Worm (Caenorhabditis elegans): ENCODE measurements around the gene pcp-2.

The pcp-2 gene

ce11 chrIV:9114078-9114477 lies 50.8 kb downstream of the pcp-2 start:
- TF ChIP-seq hmg-4 (GFP tag; optimal IDR thresholded peaks at IDR 0.05) (no peak), tbx-11 (GFP tag; IDR thresholded peaks at IDR 0.05) (no peak), tra-4 (tag; optimal IDR thresholded peaks at IDR 0.05) (no peak), hmbx-1 (tag; optimal IDR thresholded peaks at IDR 0.05) (no peak), aly-1 (tag; optimal IDR thresholded peaks at IDR 0.05) (no peak), tbx-37 (GFP tag; conservative IDR thresholded peaks at IDR 0.05) (no peak), pes-1 (GFP tag; IDR thresholded peaks at IDR 0.05) (no peak), B0310.2 (tag; optimal IDR thresholded peaks at IDR 0.05) (no peak), hnd-1 (tag; optimal IDR thresholded peaks at IDR 0.05) (no peak), ceh-13 (GFP tag; optimal IDR thresholded peaks at IDR 0.05) (no peak), ama-1 (optimal IDR thresholded peaks at IDR 0.05) (no peak), scrt-1 (GFP tag; IDR thresholded peaks at IDR 0.05) (no peak)

- TF ChIP-seq ceh-36 (tag; optimal IDR thresholded peaks at IDR 0.05) = no peak
- no peak for TF ChIP-seq ama-1 (optimal IDR thresholded peaks at IDR 0.05)
- no peak for TF ChIP-seq flt-1 (GFP tag; IDR thresholded peaks at IDR 0.05)
- no peak for TF ChIP-seq tra-4 (tag; optimal IDR thresholded peaks at IDR 0.05)
- TF ChIP-seq hnd-1 (tag; optimal IDR thresholded peaks at IDR 0.05) = no peak
- no peak for TF ChIP-seq sea-1 (GFP tag; conservative IDR thresholded peaks at IDR 0.05)
- TF ChIP-seq pes-1 (GFP tag; IDR thresholded peaks at IDR 0.05) = no peak
- TF ChIP-seq ceh-13 (GFP tag; optimal IDR thresholded peaks at IDR 0.05) = no peak
- no peak for TF ChIP-seq tbx-11 (GFP tag; IDR thresholded peaks at IDR 0.05)
- no peak for TF ChIP-seq scrt-1 (GFP tag; IDR thresholded peaks at IDR 0.05)
- no peak for TF ChIP-seq aly-1 (tag; optimal IDR thresholded peaks at IDR 0.05)
- no peak for TF ChIP-seq hmbx-1 (tag; optimal IDR thresholded peaks at IDR 0.05)
These were observed 52.9 kb downstream of the pcp-2 start for ce11 chrIV:9112019-9112418.
